Fruit fly (Drosophila melanogaster) whole organism, adult: Measurements from ENCODE around the gene lbe.

ENCODE experiments used
- CG11617 ChIP-seq: fragments of 200-800 bp; sonication (Bioruptor generic); optimal IDR thresholded peaks from 2 replicates; lab custom pipeline; 2017; ENCODE audit warnings: mild to moderate bottlenecking, missing biosample characterization, missing genetic modification reagents, missing genetic modification characterization
- CG12768 ChIP-seq: fragments of 200-800 bp; sonication (Bioruptor generic); optimal IDR thresholded peaks from 2 replicates; lab custom pipeline; 2017; ENCODE audit warnings: missing biosample characterization, missing genetic modification characterization, mild to moderate bottlenecking, moderate library complexity, missing genetic modification reagents
- CG14711 ChIP-seq: fragments of 200-800 bp; sonication (Bioruptor generic); optimal IDR thresholded peaks from 2 replicates; lab custom pipeline; 2018; ENCODE audit warnings: missing biosample characterization, mild to moderate bottlenecking, missing genetic modification characterization, moderate library complexity
- CG1620 ChIP-seq: fragments of 200-800 bp; sonication (Bioruptor generic); optimal IDR thresholded peaks from 2 replicates; lab custom pipeline; 2016; ENCODE audit warnings: missing biosample characterization, missing genetic modification characterization
- CG33017 ChIP-seq: fragments of 200-800 bp; sonication (Bioruptor generic); optimal IDR thresholded peaks from 2 replicates; lab custom pipeline; 2018; ENCODE audit warnings: missing biosample characterization, mild to moderate bottlenecking, missing genetic modification characterization, moderate library complexity
- CG5204 ChIP-seq: fragments of 200-800 bp; sonication (Bioruptor generic); optimal IDR thresholded peaks from 2 replicates; lab custom pipeline; 2016; ENCODE audit warnings: missing biosample characterization, missing genetic modification characterization
- CG7045 ChIP-seq: fragments of 200-800 bp; sonication (Bioruptor generic); optimal IDR thresholded peaks from 2 replicates; lab custom pipeline; 2017; ENCODE audit warnings: missing biosample characterization, mild to moderate bottlenecking, missing genetic modification characterization
- CG7101 ChIP-seq: fragments of 200-800 bp; sonication (Bioruptor generic); optimal IDR thresholded peaks from 2 replicates; lab custom pipeline; 2018; ENCODE audit warnings: missing biosample characterization, mild to moderate bottlenecking, missing genetic modification characterization, moderate library complexity
- Clk ChIP-seq: fragments of 200-800 bp; sonication (Bioruptor generic); optimal IDR thresholded peaks from 2 replicates; lab custom pipeline; 2017; ENCODE audit warnings: missing biosample characterization, missing genetic modification characterization
- Crg-1 ChIP-seq: fragments of 200-800 bp; sonication (Bioruptor generic); optimal IDR thresholded peaks from 2 replicates; lab custom pipeline; 2016; ENCODE audit warnings: missing biosample characterization, missing genetic modification characterization
- Hr96 ChIP-seq: fragments of 200-800 bp; sonication (Bioruptor generic); optimal IDR thresholded peaks from 2 replicates; lab custom pipeline; 2016; ENCODE audit warnings: missing biosample characterization, missing genetic modification characterization
- Mnt ChIP-seq: fragments of 200-800 bp; sonication (Bioruptor generic); optimal IDR thresholded peaks from 2 replicates; lab custom pipeline; 2016; ENCODE audit warnings: missing biosample characterization, mild to moderate bottlenecking, missing genetic modification characterization
- bab1 ChIP-seq: fragments of 200-800 bp; sonication (Bioruptor generic); optimal IDR thresholded peaks from 3 replicates; lab custom pipeline; 2019; ENCODE audit warnings: missing biosample characterization, mild to moderate bottlenecking, missing genetic modification characterization, moderate library complexity
- cic ChIP-seq: fragments of 200-800 bp; sonication (Bioruptor generic); optimal IDR thresholded peaks from 2 replicates; lab custom pipeline; 2017; ENCODE audit warnings: missing biosample characterization, mild to moderate bottlenecking, missing genetic modification characterization, moderate library complexity
- cnc ChIP-seq, 2 experiments: fragments of >200 bp; optimal IDR thresholded peaks; 2 replicates each; lab custom pipeline; 2017
- kay ChIP-seq: fragments of 200-800 bp; sonication (Bioruptor generic); peaks from one replicate; lab custom pipeline; 2016; ENCODE audit warnings: missing biosample characterization, missing genetic modification characterization, borderline replicate concordance
- ovo ChIP-seq: fragments of 200-800 bp; sonication (Bioruptor generic); optimal IDR thresholded peaks from 2 replicates; lab custom pipeline; 2016; ENCODE audit warnings: missing biosample characterization, missing genetic modification characterization
- pad ChIP-seq: fragments of 200-800 bp; sonication (Bioruptor generic); optimal IDR thresholded peaks from 3 replicates; lab custom pipeline; 2017; ENCODE audit warnings: missing biosample characterization, missing genetic modification characterization, mild to moderate bottlenecking, moderate library complexity, missing genetic modification reagents
- tj ChIP-seq: fragments of 200-800 bp; sonication (Bioruptor generic); optimal IDR thresholded peaks from 3 replicates; lab custom pipeline; 2017; ENCODE audit warnings: missing biosample characterization, mild to moderate bottlenecking, missing genetic modification characterization, moderate library complexity
- toe ChIP-seq: fragments of 200-800 bp; sonication (Bioruptor generic); optimal IDR thresholded peaks from 2 replicates; lab custom pipeline; 2016; ENCODE audit warnings: missing biosample characterization, missing genetic modification characterization

The lbe gene

DNA sequence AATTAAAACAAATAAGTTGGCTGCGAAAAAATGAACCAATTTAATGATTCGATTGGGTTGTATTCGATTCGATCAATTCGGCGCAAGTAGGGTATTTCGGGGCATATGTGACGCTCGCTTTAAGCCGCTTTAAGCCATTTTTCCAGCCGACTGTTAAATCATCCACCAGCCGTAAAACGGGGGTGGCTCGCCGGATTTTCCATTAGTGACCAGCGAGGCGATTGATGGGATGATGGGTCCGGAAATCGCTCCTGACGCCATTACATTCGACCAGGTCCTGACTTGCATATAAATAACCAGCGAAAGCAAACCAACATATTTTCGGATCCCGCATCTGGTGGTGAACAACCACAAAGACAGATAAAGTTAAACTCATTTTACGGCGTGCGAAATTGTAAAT, 23.9 kb upstream of the lbe start:
- TF ChIP-seq kay, result no peak
- no peak for TF ChIP-seq CG5204 (GFP tag; lab: Kevin White, UChicago)

dm6 chr3R:21459948-21460347, 13.6 kb upstream of the lbe start:
- TF ChIP-seq CG7101, result no peak
- TF ChIP-seq CG5204 (GFP tag; lab: Kevin White, UChicago), result no peak
- TF ChIP-seq pad, result no peak
- TF ChIP-seq CG1620 (GFP tag; lab: Kevin White, UChicago), result no peak
- no peak for TF ChIP-seq toe (GFP tag; lab: Kevin White, UChicago)
- TF ChIP-seq CG33017, result no peak
- TF ChIP-seq Clk (GFP tag; lab: Kevin White, UChicago), result no peak
- TF ChIP-seq CG14711 (tag; lab: Kevin White, UChicago), result no peak
- no peak for TF ChIP-seq bab1 (GFP tag; lab: Kevin White, UChicago)
- TF ChIP-seq Mnt, result no peak
- no peak for TF ChIP-seq CG7045
- no peak for TF ChIP-seq cic (GFP tag; lab: Kevin White, UChicago)
- TF ChIP-seq Crg-1 (GFP tag; lab: Kevin White, UChicago), result no peak
- no peak for TF ChIP-seq kay
- TF ChIP-seq Hr96 (GFP tag; lab: Kevin White, UChicago), result no peak
- no peak for TF ChIP-seq ovo (GFP tag; lab: Kevin White, UChicago)
- no peak for TF ChIP-seq CG11617 (GFP tag; lab: Kevin White, UChicago)

DNA sequence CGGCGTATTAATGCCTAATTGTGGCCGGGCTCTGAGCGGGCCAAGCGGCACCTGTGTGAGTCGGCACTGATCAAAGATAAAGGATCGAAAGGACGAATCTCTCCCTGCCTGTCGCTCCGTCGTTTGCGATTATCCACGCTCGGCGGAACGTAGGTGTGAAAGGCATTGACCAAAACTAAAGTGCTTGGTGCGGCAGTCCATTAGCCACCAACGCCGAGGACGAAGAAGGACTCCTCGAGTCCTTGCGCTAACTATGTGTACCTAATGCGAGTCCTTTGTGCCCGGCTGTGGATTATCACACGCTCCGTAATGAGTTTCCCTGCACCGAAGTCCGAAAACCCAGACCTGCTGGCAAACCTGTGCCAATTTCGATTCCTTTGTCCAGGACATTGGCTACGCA, 12.1 kb upstream of the lbe start:
- no peak for TF ChIP-seq pad
- no peak for TF ChIP-seq CG1620 (GFP tag; lab: Kevin White, UChicago)
- no peak for TF ChIP-seq toe (GFP tag; lab: Kevin White, UChicago)
- TF ChIP-seq Clk (GFP tag; lab: Kevin White, UChicago), result no peak
- no peak for TF ChIP-seq CG33017
- no peak for TF ChIP-seq CG7101
- TF ChIP-seq kay, result no peak
- no peak for TF ChIP-seq Crg-1 (GFP tag; lab: Kevin White, UChicago)
- TF ChIP-seq CG12768 (GFP tag; lab: Kevin White, UChicago), result no peak
- TF ChIP-seq cic (GFP tag; lab: Kevin White, UChicago), result no peak
- no peak for TF ChIP-seq tj (GFP tag; lab: Kevin White, UChicago)
- no peak for TF ChIP-seq ovo (GFP tag; lab: Kevin White, UChicago)
- TF ChIP-seq bab1 (GFP tag; lab: Kevin White, UChicago), result no peak
- TF ChIP-seq Hr96 (GFP tag; lab: Kevin White, UChicago), result no peak
- TF ChIP-seq CG14711 (tag; lab: Kevin White, UChicago), result no peak
- TF ChIP-seq CG7045, result no peak
- no peak for TF ChIP-seq CG5204 (GFP tag; lab: Kevin White, UChicago)
- no peak for TF ChIP-seq CG11617 (GFP tag; lab: Kevin White, UChicago)

dm6 chr3R:21456774-21457173, 10.4 kb upstream of the lbe start:
- TF ChIP-seq CG1620 (GFP tag; lab: Kevin White, UChicago), result no peak
- no peak for TF ChIP-seq CG7045
- no peak for TF ChIP-seq cic (GFP tag; lab: Kevin White, UChicago)
- TF ChIP-seq Mnt, result no peak
- no peak for TF ChIP-seq ovo (GFP tag; lab: Kevin White, UChicago)
- no peak for TF ChIP-seq Crg-1 (GFP tag; lab: Kevin White, UChicago)
- TF ChIP-seq bab1 (GFP tag; lab: Kevin White, UChicago), result no peak

- TF ChIP-seq Hr96 (GFP tag; lab: Kevin White, UChicago) (no peak), cnc (optimal IDR thresholded peaks at IDR 0.05; lab: Kevin White, UChicago) (no peak), Crg-1 (GFP tag; lab: Kevin White, UChicago) (no peak), CG33017 (no peak), CG7045 (no peak), ovo (GFP tag; lab: Kevin White, UChicago) (no peak), CG7101 (no peak), Mnt (no peak), CG5204 (GFP tag; lab: Kevin White, UChicago) (no peak), CG1620 (GFP tag; lab: Kevin White, UChicago) (no peak), CG11617 (GFP tag; lab: Kevin White, UChicago) (no peak), CG14711 (tag; lab: Kevin White, UChicago) (no peak), Clk (GFP tag; lab: Kevin White, UChicago) (no peak), pad (no peak), toe (GFP tag; lab: Kevin White, UChicago) (no peak), tj (GFP tag; lab: Kevin White, UChicago) (no peak), CG12768 (GFP tag; lab: Kevin White, UChicago) (no peak)
Measured at dm6 chr3R:21452108-21452507, 5.8 kb upstream of the lbe start.

- no peak for TF ChIP-seq pad
- TF ChIP-seq cic (GFP tag; lab: Kevin White, UChicago), result no peak
Measured at dm6 chr3R:21447656-21448055, 1.3 kb upstream of the lbe start.

- no peak for TF ChIP-seq Clk (GFP tag; lab: Kevin White, UChicago)
- no peak for TF ChIP-seq toe (GFP tag; lab: Kevin White, UChicago)
- TF ChIP-seq CG1620 (GFP tag; lab: Kevin White, UChicago), result no peak
- TF ChIP-seq Crg-1 (GFP tag; lab: Kevin White, UChicago), result no peak
- TF ChIP-seq kay, result no peak
- TF ChIP-seq cic (GFP tag; lab: Kevin White, UChicago), result no peak
- no peak for TF ChIP-seq cnc (optimal IDR thresholded peaks at IDR 0.05; lab: Kevin White, UChicago)
- no peak for TF ChIP-seq CG14711 (tag; lab: Kevin White, UChicago)
- no peak for TF ChIP-seq CG5204 (GFP tag; lab: Kevin White, UChicago)
- TF ChIP-seq CG11617 (GFP tag; lab: Kevin White, UChicago), result no peak
- TF ChIP-seq CG7045, result no peak
- no peak for TF ChIP-seq ovo (GFP tag; lab: Kevin White, UChicago)
- TF ChIP-seq tj (GFP tag; lab: Kevin White, UChicago), result no peak
- no peak for TF ChIP-seq bab1 (GFP tag; lab: Kevin White, UChicago)
- no peak for TF ChIP-seq CG7101
- TF ChIP-seq Hr96 (GFP tag; lab: Kevin White, UChicago), result no peak
- TF ChIP-seq pad, result no peak
- no peak for TF ChIP-seq CG12768 (GFP tag; lab: Kevin White, UChicago)
- no peak for TF ChIP-seq Mnt
- TF ChIP-seq CG33017, result no peak
Measured at dm6 chr3R:21445327-21445726, 1.0 kb downstream of the lbe start.
